Worm (Caenorhabditis elegans): ENCODE results near the gene F46C5.10.

F46C5.10 gene

DNA sequence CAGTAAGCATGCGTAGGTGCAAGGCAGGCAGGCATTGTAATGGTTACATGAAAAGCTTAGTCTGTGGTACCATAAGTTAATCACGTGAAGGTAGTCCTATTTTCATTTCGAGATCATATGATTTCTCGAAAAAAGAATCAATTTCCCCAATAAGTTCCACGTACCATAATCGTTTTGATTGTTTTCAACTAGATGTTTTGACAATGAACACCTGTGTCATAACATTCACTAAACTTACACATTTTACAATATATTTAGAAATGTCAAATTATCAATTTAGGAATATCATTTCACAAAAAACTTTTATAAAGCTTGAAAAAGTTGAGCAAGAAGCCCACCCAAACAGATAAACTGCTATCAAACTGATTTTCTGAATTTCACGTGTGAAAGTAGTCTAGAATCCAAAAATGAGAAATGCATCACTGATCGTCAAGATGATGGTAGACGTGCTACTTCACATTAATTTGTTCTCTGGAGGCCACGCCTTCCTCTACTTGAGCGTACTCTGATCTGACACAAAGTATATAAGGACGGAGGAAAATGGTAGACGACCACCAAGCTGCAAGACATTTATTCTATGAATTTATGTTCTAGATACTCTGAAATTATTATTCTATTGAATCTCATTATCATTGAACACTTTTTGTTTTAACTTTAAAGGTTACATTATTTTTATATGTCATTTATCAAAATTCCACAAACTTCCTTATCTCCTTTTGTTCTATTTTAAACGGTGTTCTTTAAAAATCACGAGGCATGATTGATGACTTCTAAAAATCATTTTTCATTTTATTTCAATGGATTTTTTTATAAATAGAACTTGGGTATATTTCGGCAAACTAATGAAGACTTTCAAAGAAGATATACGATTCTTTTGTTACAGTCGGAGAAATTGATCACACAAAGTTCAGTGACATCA lies at the start of gene F46C5.10:
Gene F46C5.10 (minus strand): TSS at position 51 of the 919 bp plus-strand sequence.
- TF ChIP-seq W03F9.2 (tag; optimal IDR thresholded peaks at IDR 0.05): no peak
- no peak for TF ChIP-seq him-1 (tag; optimal IDR thresholded peaks at IDR 0.05)
- TF ChIP-seq dao-5 (tag; optimal IDR thresholded peaks at IDR 0.05): no peak

- TF ChIP-seq dao-5 (tag; optimal IDR thresholded peaks at IDR 0.05): no peak
- no peak for TF ChIP-seq W03F9.2 (tag; optimal IDR thresholded peaks at IDR 0.05)
- TF ChIP-seq him-1 (tag; optimal IDR thresholded peaks at IDR 0.05): no peak
These were observed 48.0 kb upstream of the F46C5.10 start for ce11 chrII:8866844-8867243.

ce11 chrII:8865078-8865477 lies 46.2 kb upstream of the F46C5.10 start, which contains the start of gene npr-20:
npr-20 (minus strand) TSS chrII:8865178.
- TF ChIP-seq W03F9.2 (tag; optimal IDR thresholded peaks at IDR 0.05) (no peak), him-1 (tag; optimal IDR thresholded peaks at IDR 0.05) (no peak), dao-5 (tag; optimal IDR thresholded peaks at IDR 0.05) (no peak)

ce11 chrII:8859596-8859995 lies 40.8 kb upstream of the F46C5.10 start, which contains the start of gene snb-6:
snb-6 (minus strand) TSS chrII:8859696.
- no peak for TF ChIP-seq W03F9.2 (tag; optimal IDR thresholded peaks at IDR 0.05)
- TF ChIP-seq him-1 (tag; optimal IDR thresholded peaks at IDR 0.05): no peak

DNA sequence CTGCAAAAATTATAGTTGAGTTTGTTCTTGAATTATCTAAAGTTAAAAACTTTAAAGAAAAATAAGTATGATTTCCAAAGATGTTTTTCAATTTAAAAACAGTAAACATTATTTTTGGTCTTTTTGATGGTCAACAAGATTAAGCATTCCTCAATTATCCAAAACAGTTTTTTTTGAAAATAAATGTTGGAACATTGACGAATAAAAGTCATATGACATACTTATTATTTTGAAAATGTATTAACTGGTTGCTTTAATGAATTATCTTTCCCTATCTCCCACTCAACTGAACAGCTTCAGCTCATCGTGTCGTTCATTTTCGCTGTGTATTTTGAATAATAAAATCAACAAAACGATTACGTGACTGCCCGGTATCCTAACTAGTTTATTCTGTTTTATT lies 38.2 kb upstream of the F46C5.10 start:
- TF ChIP-seq dao-5 (tag; optimal IDR thresholded peaks at IDR 0.05) (no peak), him-1 (tag; optimal IDR thresholded peaks at IDR 0.05) (no peak), W03F9.2 (tag; optimal IDR thresholded peaks at IDR 0.05) (no peak)

DNA sequence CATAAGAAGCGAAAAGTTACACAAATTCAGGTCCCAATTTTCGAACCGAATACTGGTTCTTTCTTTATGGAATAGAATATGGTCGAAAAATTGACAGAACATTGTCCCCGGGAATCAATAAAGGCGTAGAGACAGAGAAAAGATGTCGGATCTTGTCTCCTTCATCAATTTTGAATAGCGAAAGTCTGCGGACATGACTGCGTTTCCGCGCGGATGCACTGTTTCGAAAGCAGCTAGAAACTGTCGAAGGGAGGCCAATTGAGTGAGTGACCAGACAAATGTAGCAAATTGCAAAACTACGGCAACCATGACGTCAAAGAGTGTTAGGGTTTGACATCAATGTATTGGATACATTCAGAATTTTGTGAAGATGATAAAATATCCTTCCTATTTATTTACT lies 37.7 kb upstream of the F46C5.10 start:
- TF ChIP-seq him-1 (tag; optimal IDR thresholded peaks at IDR 0.05): no peak
- no peak for TF ChIP-seq dao-5 (tag; optimal IDR thresholded peaks at IDR 0.05)
- no peak for TF ChIP-seq W03F9.2 (tag; optimal IDR thresholded peaks at IDR 0.05)

DNA sequence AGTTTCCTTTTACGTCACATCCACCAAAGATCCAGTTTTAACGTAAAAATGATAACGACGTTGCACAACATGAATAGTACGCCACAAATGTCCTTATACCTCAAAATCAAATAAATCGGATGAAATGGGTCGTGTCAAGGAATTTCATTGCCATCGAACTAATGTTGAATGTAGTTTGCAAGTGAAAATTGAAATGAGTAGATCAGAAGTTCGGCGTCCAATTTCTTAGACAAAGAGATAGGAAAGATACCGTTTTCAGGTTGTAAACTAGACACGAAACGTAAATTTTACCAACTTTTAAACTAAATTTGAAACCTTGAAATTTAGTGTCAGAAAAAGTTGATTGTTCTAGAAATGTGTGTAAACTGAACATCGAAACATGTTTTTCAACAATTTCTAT lies 36.0 kb upstream of the F46C5.10 start:
- no peak for TF ChIP-seq him-1 (tag; optimal IDR thresholded peaks at IDR 0.05)
- no peak for TF ChIP-seq dao-5 (tag; optimal IDR thresholded peaks at IDR 0.05)
- no peak for TF ChIP-seq W03F9.2 (tag; optimal IDR thresholded peaks at IDR 0.05)

DNA sequence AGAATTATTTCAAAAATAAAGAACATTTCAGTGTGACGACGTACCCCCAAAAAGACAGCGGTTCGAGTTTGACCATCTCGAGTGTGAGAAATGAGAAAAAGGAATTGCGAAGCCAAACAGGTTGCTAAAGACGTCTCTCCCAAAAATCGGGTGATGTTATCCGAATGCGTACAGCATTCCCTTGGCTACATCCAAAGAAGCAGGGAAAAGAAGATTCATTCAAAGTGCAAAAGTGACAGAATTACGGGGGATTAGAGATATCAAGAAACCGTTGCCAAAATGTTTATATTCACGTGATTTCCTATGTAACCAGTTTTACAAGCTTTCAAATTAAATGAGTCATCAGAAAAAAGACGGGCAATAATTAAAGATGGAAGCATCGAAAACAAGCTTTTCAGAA lies 35.1 kb upstream of the F46C5.10 start:
- no peak for TF ChIP-seq him-1 (tag; optimal IDR thresholded peaks at IDR 0.05)
- TF ChIP-seq W03F9.2 (tag; optimal IDR thresholded peaks at IDR 0.05): no peak
- no peak for TF ChIP-seq dao-5 (tag; optimal IDR thresholded peaks at IDR 0.05)

- no peak for TF ChIP-seq dao-5 (tag; optimal IDR thresholded peaks at IDR 0.05)
- no peak for TF ChIP-seq W03F9.2 (tag; optimal IDR thresholded peaks at IDR 0.05)
- TF ChIP-seq him-1 (tag; optimal IDR thresholded peaks at IDR 0.05): no peak
These were observed 34.4 kb upstream of the F46C5.10 start for ce11 chrII:8853238-8853637.

DNA sequence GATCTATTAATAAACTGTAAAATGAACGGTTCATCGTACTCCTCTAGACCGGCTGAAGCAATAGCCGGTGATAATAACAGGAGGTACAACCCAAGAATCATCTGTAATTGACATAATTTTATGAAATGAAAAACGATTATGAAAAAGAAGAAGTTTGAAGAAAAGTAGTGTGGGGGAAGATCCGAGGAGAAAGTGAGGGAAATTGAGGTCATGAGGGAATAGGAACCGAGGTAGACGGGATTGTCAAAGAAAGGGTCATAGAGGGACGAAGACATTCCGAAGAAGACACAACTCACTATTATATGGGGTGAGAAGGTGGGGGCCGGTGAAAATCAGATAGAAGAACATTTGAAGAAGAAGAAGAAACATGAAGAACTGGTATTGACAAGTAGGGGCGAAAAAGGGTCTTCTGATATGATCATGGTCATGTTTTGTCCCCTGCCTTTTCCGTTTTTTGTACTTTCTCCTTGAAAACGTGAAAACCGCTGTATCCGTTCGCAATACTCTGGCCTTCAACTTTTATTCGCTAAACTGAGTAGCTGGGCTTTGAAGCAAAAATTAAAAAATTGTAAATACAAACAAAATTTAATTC lies 33.3 kb upstream of the F46C5.10 start, which contains the start of gene oac-46:
Gene oac-46 (minus strand): TSS at position 101 of the 592 bp plus-strand sequence.
- TF ChIP-seq him-1 (tag; optimal IDR thresholded peaks at IDR 0.05) (no peak), dao-5 (tag; optimal IDR thresholded peaks at IDR 0.05) (no peak), W03F9.2 (tag; optimal IDR thresholded peaks at IDR 0.05) (no peak)

- TF ChIP-seq W03F9.2 (tag; optimal IDR thresholded peaks at IDR 0.05) (no peak), dao-5 (tag; optimal IDR thresholded peaks at IDR 0.05) (no peak), him-1 (tag; optimal IDR thresholded peaks at IDR 0.05) (no peak)
These were observed 30.2 kb upstream of the F46C5.10 start for ce11 chrII:8848984-8849383.

- TF ChIP-seq dao-5 (tag; optimal IDR thresholded peaks at IDR 0.05) (no peak), him-1 (tag; optimal IDR thresholded peaks at IDR 0.05) (no peak), W03F9.2 (tag; optimal IDR thresholded peaks at IDR 0.05) (no peak)
These were observed 27.1 kb upstream of the F46C5.10 start for ce11 chrII:8845932-8846331.

- TF ChIP-seq dao-5 (tag; optimal IDR thresholded peaks at IDR 0.05) (no peak), W03F9.2 (tag; optimal IDR thresholded peaks at IDR 0.05) (no peak), him-1 (tag; optimal IDR thresholded peaks at IDR 0.05) (no peak)
These were observed 26.5 kb upstream of the F46C5.10 start, which contains the start of gene agxt-1 for ce11 chrII:8845298-8845697. agxt-1 (plus strand) TSS chrII:8845598.

- TF ChIP-seq dao-5 (tag; optimal IDR thresholded peaks at IDR 0.05) (no peak), W03F9.2 (tag; optimal IDR thresholded peaks at IDR 0.05) (no peak), him-1 (tag; optimal IDR thresholded peaks at IDR 0.05) (no peak)
These were observed 25.8 kb upstream of the F46C5.10 start, which contains the start of gene F46C5.6 for ce11 chrII:8844465-8845126. F46C5.6 (minus strand) TSS chrII:8844515.

Measured in whole organism, L4/young adult.